Fruit fly (Drosophila melanogaster): ENCODE data around the gene beat-Vb.
A peak's percentile ranks its signal among the peaks of the same experiment; 100 is the strongest.

beat-Vb gene

dm6 chr3R:12963491-12963890 lies 47.6 kb downstream of the beat-Vb start, which contains the start of gene Cyp304a1:
Cyp304a1 (plus strand) TSS chr3R:12963791.
- no peak for TF ChIP-seq HLH4C (GFP tag; IDR thresholded peaks at IDR 0.05; ENCODE audit: partially characterized antibody)
- no peak for TF ChIP-seq CG32532 (GFP tag; IDR thresholded peaks at IDR 0.05)

- TF ChIP-seq ken (GFP tag; IDR thresholded peaks at IDR 0.05) = no peak
- TF ChIP-seq exex (tag; optimal IDR thresholded peaks at IDR 0.05) = peak; percentile 44
Measured at dm6 chr3R:12964043-12964442, 48.2 kb downstream of the beat-Vb start.

- TF ChIP-seq CG6689 (GFP tag; IDR thresholded peaks at IDR 0.05) (no peak), peb (GFP tag; IDR thresholded peaks at IDR 0.05) (no peak), jigr1 (GFP tag; IDR thresholded peaks at IDR 0.05) (no peak), zf30C (GFP tag; optimal IDR thresholded peaks at IDR 0.05) (no peak), ase (GFP tag; IDR thresholded peaks at IDR 0.05) (no peak)
Measured at dm6 chr3R:12967612-12968011, 51.8 kb downstream of the beat-Vb start, which contains the start of the genes CG14384 and grsm. CG14384 (minus strand) TSS chr3R:12967712. grsm (minus strand) TSS chr3R:12967712.

dm6 chr3R:12972106-12972505 lies 56.2 kb downstream of the beat-Vb start:
- TF ChIP-seq lbe (GFP tag; optimal IDR thresholded peaks at IDR 0.05) (no peak), trh (GFP tag; optimal IDR thresholded peaks at IDR 0.05) (no peak), fru (optimal IDR thresholded peaks at IDR 0.05) (no peak), CG5953 (GFP tag; IDR thresholded peaks at IDR 0.05) (no peak), ssp (GFP tag; IDR thresholded peaks at IDR 0.05) (no peak), slou (GFP tag; optimal IDR thresholded peaks at IDR 0.05) (no peak), Ets97D (GFP tag; optimal IDR thresholded peaks at IDR 0.05) (no peak), lov (optimal IDR thresholded peaks at IDR 0.05) (no peak), lov (GFP tag; IDR thresholded peaks at IDR 0.05) (no peak), CG7928 (GFP tag; optimal IDR thresholded peaks at IDR 0.05) (peak; percentile 57), Bgb (GFP tag; IDR thresholded peaks at IDR 0.05; ENCODE audit: partially characterized antibody) (no peak), Fer2 (tag; optimal IDR thresholded peaks at IDR 0.05) (no peak), GATAe (GFP tag; conservative IDR thresholded peaks at IDR 0.05) (peak; percentile 76), CG17328 (GFP tag; IDR thresholded peaks at IDR 0.05) (no peak), disco-r (GFP tag; optimal IDR thresholded peaks at IDR 0.05) (no peak), bbx (GFP tag; IDR thresholded peaks at IDR 0.05; ENCODE audit: partially characterized antibody) (no peak), Dll (GFP tag; IDR thresholded peaks at IDR 0.05; ENCODE audit: partially characterized antibody) (no peak), tgo (GFP tag; IDR thresholded peaks at IDR 0.05) (no peak), CG10267 (tag; optimal IDR thresholded peaks at IDR 0.05) (no peak), exex (tag; optimal IDR thresholded peaks at IDR 0.05) (peak; percentile 98), CG10147 (GFP tag; optimal IDR thresholded peaks at IDR 0.05) (no peak), vnd (GFP tag; IDR thresholded peaks at IDR 0.05; ENCODE audit: partially characterized antibody) (peak; percentile 35; the same call in 1 of the 3 replicates), CG8388 (GFP tag; optimal IDR thresholded peaks at IDR 0.05) (no peak), CG32772 (GFP tag; IDR thresholded peaks at IDR 0.05) (no peak), CG18764 (GFP tag; optimal IDR thresholded peaks at IDR 0.05) (no peak), twi (tag; optimal IDR thresholded peaks at IDR 0.05) (no peak), CG17829 (tag; optimal IDR thresholded peaks at IDR 0.05) (no peak), CG11456 (GFP tag; IDR thresholded peaks at IDR 0.05) (no peak), eyg (GFP tag; optimal IDR thresholded peaks at IDR 0.05) (no peak), CG7372 (GFP tag; IDR thresholded peaks at IDR 0.05) (no peak), sug (tag; optimal IDR thresholded peaks at IDR 0.05) (peak; percentile 80), CG17361 (GFP tag; IDR thresholded peaks at IDR 0.05) (no peak), lab (GFP tag; optimal IDR thresholded peaks at IDR 0.05) (peak; percentile 3), Bdp1 (GFP tag; optimal IDR thresholded peaks at IDR 0.05) (no peak), ara (GFP tag; IDR thresholded peaks at IDR 0.05) (no peak), fd102C (GFP tag; optimal IDR thresholded peaks at IDR 0.05) (no peak), rib (GFP tag; IDR thresholded peaks at IDR 0.05) (no peak), ash1 (GFP tag; optimal IDR thresholded peaks at IDR 0.05) (no peak), cwo (GFP tag; optimal IDR thresholded peaks at IDR 0.05) (no peak)

Measured in whole organism, embryonic.